Worm (Caenorhabditis elegans): ENCODE results near the gene F27E5.8.

Gene F27E5.8

ce11 chrII:10168905-10169782, 41.9 kb upstream of the F27E5.8 start, which contains the start of gene daf-19:
Gene daf-19, minus strand, starts transcription at chrII:10169346.
- TF ChIP-seq unc-39 (tag; optimal IDR thresholded peaks at IDR 0.05) (peak; percentile 82), nhr-129 (tag; optimal IDR thresholded peaks at IDR 0.05) (peak; percentile 71), sma-9 (GFP tag; optimal IDR thresholded peaks at IDR 0.05) (peak; percentile 53), sma-9 (tag; optimal IDR thresholded peaks at IDR 0.05) (no peak), blmp-1 (tag; optimal IDR thresholded peaks at IDR 0.05; ENCODE audit: insufficient read depth) (no peak), ztf-1 (GFP tag; conservative IDR thresholded peaks at IDR 0.05) (no peak), nhr-10 (tag; optimal IDR thresholded peaks at IDR 0.05) (peak; percentile 5), ztf-11 (tag; optimal IDR thresholded peaks at IDR 0.05) (peak; percentile 12), unc-55 (GFP tag; optimal IDR thresholded peaks at IDR 0.05) (peak; percentile 76), C34F6.9 (tag; optimal IDR thresholded peaks at IDR 0.05) (peak; percentile 78), zag-1 (tag; optimal IDR thresholded peaks at IDR 0.05) (peak; percentile 43), lsy-2 (tag; optimal IDR thresholded peaks at IDR 0.05) (peak; percentile 27 to 65), nhr-21 (tag; optimal IDR thresholded peaks at IDR 0.05) (peak; percentile 55), lin-11 (tag; optimal IDR thresholded peaks at IDR 0.05) (peak; percentile 63), mab-5 (tag; optimal IDR thresholded peaks at IDR 0.05) (no peak), ZK546.5 (tag; optimal IDR thresholded peaks at IDR 0.05) (no peak), mbf-1 (tag; optimal IDR thresholded peaks at IDR 0.05) (no peak), F13H6.1 (tag; optimal IDR thresholded peaks at IDR 0.05) (peak; percentile 61), ceh-82 (tag; optimal IDR thresholded peaks at IDR 0.05) (no peak), crh-2 (tag; optimal IDR thresholded peaks at IDR 0.05) (peak; percentile 59), lin-13 (GFP tag; optimal IDR thresholded peaks at IDR 0.05) (peak; percentile 49), sma-3 (GFP tag; optimal IDR thresholded peaks at IDR 0.05) (peak; percentile 13), nhr-6 (tag; optimal IDR thresholded peaks at IDR 0.05) (no peak), nhr-237 (tag; optimal IDR thresholded peaks at IDR 0.05) (no peak), mdl-1 (tag; optimal IDR thresholded peaks at IDR 0.05) (peak in 1 of 2 experiments; percentile 36), Y55F3AM.14 (GFP tag; optimal IDR thresholded peaks at IDR 0.05) (peak; percentile 38), ztf-4 (tag; optimal IDR thresholded peaks at IDR 0.05) (peak; percentile 56), lin-39 (tag; optimal IDR thresholded peaks at IDR 0.05) (no peak), fos-1 (tag; optimal IDR thresholded peaks at IDR 0.05) (peak; percentile 33), egl-27 (tag; optimal IDR thresholded peaks at IDR 0.05) (peak; percentile 48), ama-1 (optimal IDR thresholded peaks at IDR 0.05) (peak; percentile 30), skn-1 (tag; optimal IDR thresholded peaks at IDR 0.05) (no peak)

- no peak for TF ChIP-seq ceh-82 (tag; optimal IDR thresholded peaks at IDR 0.05)
- no peak for TF ChIP-seq nhr-237 (tag; optimal IDR thresholded peaks at IDR 0.05)
- peak; percentile 13 for TF ChIP-seq C34F6.9 (tag; optimal IDR thresholded peaks at IDR 0.05)
- TF ChIP-seq nhr-23 (tag; optimal IDR thresholded peaks at IDR 0.05): no peak
Measured at ce11 chrII:10167731-10168130, 40.4 kb upstream of the F27E5.8 start.

- peak; percentile 0 for TF ChIP-seq lin-11 (tag; optimal IDR thresholded peaks at IDR 0.05)
- TF ChIP-seq nhr-129 (tag; optimal IDR thresholded peaks at IDR 0.05): no peak
- TF ChIP-seq unc-55 (GFP tag; optimal IDR thresholded peaks at IDR 0.05): no peak
- no peak for TF ChIP-seq ZK546.5 (tag; optimal IDR thresholded peaks at IDR 0.05)
- no peak for TF ChIP-seq sma-9 (GFP tag; optimal IDR thresholded peaks at IDR 0.05)
- TF ChIP-seq sma-9 (tag; optimal IDR thresholded peaks at IDR 0.05): no peak
- TF ChIP-seq sem-4 (tag; optimal IDR thresholded peaks at IDR 0.05): no peak
Measured at ce11 chrII:10166365-10166764, 39.1 kb upstream of the F27E5.8 start.

DNA sequence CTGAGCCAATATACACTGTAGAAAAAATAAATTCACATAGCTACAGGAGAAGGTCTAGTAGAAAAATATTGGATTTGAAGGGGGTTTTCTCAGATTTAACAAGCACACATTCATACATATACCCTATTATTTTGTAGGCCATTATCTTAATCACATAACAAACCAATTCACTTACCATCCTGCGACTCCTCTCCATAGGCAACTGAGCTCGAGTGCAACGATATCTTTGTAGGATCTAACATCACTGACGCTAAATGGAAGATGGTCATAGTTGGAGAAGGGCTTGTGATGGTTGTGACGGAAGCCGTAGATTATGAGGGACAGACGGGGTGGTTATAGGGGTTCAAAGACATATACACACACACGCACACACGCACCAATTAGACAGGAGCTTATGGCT, 36.8 kb upstream of the F27E5.8 start:
- TF ChIP-seq R02D3.7 (tag; optimal IDR thresholded peaks at IDR 0.05) (no peak), skn-1 (tag; optimal IDR thresholded peaks at IDR 0.05) (no peak), mdl-1 (tag; optimal IDR thresholded peaks at IDR 0.05) (no peak), ztf-1 (GFP tag; conservative IDR thresholded peaks at IDR 0.05) (no peak), crh-2 (tag; optimal IDR thresholded peaks at IDR 0.05) (no peak), egl-27 (tag; optimal IDR thresholded peaks at IDR 0.05) (no peak), F13H6.1 (tag; optimal IDR thresholded peaks at IDR 0.05) (no peak), nhr-237 (tag; optimal IDR thresholded peaks at IDR 0.05) (no peak), mbf-1 (tag; optimal IDR thresholded peaks at IDR 0.05) (no peak), zag-1 (tag; optimal IDR thresholded peaks at IDR 0.05) (no peak), alr-1 (tag; optimal IDR thresholded peaks at IDR 0.05) (no peak), nhr-129 (tag; optimal IDR thresholded peaks at IDR 0.05) (no peak)
